Worm (Caenorhabditis elegans): Measurements from ENCODE around the gene peb-1.

DNA sequence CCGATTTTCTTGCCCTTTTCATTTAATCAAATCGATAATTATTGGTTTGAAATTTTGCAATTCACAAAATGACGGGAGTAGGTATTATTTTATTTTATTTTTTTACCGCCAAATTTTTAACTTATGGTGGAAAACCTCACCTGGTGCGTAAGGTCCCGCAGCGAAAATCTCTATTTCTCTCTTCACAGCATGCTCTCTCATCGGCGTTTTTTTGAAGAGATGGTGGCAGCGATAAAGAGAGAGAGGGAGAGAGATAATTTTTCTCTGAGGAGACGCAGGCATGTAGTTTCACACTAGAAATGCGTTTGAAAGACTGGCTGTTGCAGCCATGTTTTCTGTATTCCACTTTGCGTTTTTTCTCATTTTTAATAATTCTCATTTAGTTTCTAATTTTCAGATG is 23.1 kb downstream of the peb-1 start, which contains the start of gene T14F9.2:
- TF ChIP-seq mdl-1 (tag; optimal IDR thresholded peaks at IDR 0.05) (no peak), fkh-10 (GFP tag; optimal IDR thresholded peaks at IDR 0.05) (no peak), unc-62 (GFP tag; optimal IDR thresholded peaks at IDR 0.05) (no peak), pha-4 (tag; optimal IDR thresholded peaks at IDR 0.05) (peak; percentile 67), ama-1 (optimal IDR thresholded peaks at IDR 0.05) (no peak), snpc-4 (tag; optimal IDR thresholded peaks at IDR 0.05) (peak; percentile 23), tbx-2 (tag; optimal IDR thresholded peaks at IDR 0.05) (no peak)
